Fruit fly (Drosophila melanogaster) whole organism, embryonic: ENCODE data around the gene CG16957.

Source experiments
- BtbVII ChIP-seq: fragments of 200-800 bp; sonication (Bioruptor generic); optimal IDR thresholded peaks from 3 replicates; lab custom pipeline; 2017; ENCODE audit warnings: missing biosample characterization, mild to moderate bottlenecking, missing genetic modification characterization
- CG10267 ChIP-seq: fragments of 200-800 bp; sonication (Bioruptor generic); optimal IDR thresholded peaks from 2 replicates; lab custom pipeline; 2018; ENCODE audit warnings: missing biosample characterization, mild to moderate bottlenecking, missing genetic modification characterization, moderate library complexity
- CG11504 ChIP-seq: fragments of 200-800 bp; sonication (Bioruptor generic); optimal IDR thresholded peaks from 3 replicates; lab custom pipeline; 2019; ENCODE audit warnings: missing biosample characterization, mild to moderate bottlenecking, missing genetic modification characterization, moderate library complexity
- CG12155 ChIP-seq: fragments of 200-800 bp; sonication (Bioruptor generic); optimal IDR thresholded peaks from 3 replicates; lab custom pipeline; 2016; ENCODE audit warnings: missing biosample characterization, missing genetic modification characterization
- CG12942 ChIP-seq: fragments of 200-800 bp; sonication (Bioruptor generic); optimal IDR thresholded peaks from 3 replicates; lab custom pipeline; 2016; ENCODE audit warnings: missing biosample characterization, missing genetic modification characterization
- CG13296 ChIP-seq: fragments of 200-800 bp; sonication (Bioruptor generic); optimal IDR thresholded peaks from 3 replicates; lab custom pipeline; 2018; ENCODE audit warnings: missing biosample characterization, mild to moderate bottlenecking, missing genetic modification characterization
- CG13894 ChIP-seq: fragments of 200-800 bp; sonication (Bioruptor generic); optimal IDR thresholded peaks from 3 replicates; lab custom pipeline; 2018; ENCODE audit warnings: missing biosample characterization, mild to moderate bottlenecking, missing genetic modification characterization, moderate library complexity
- CG14710 ChIP-seq: fragments of 200-800 bp; sonication (Bioruptor generic); optimal IDR thresholded peaks from 3 replicates; lab custom pipeline; 2019; ENCODE audit warnings: missing biosample characterization, mild to moderate bottlenecking, missing genetic modification characterization, moderate library complexity
- CG15696 ChIP-seq: fragments of 200-800 bp; sonication (Bioruptor generic); optimal IDR thresholded peaks from 2 replicates; lab custom pipeline; 2019; ENCODE audit warnings: missing biosample characterization, mild to moderate bottlenecking, missing genetic modification characterization, moderate library complexity
- CG17802 ChIP-seq: fragments of 200-800 bp; sonication (Bioruptor generic); optimal IDR thresholded peaks from 2 replicates; lab custom pipeline; 2018; ENCODE audit warnings: missing biosample characterization, mild to moderate bottlenecking, missing genetic modification characterization, moderate library complexity
- CG18599 ChIP-seq: fragments of 200-800 bp; sonication (Bioruptor generic); optimal IDR thresholded peaks from 3 replicates; lab custom pipeline; 2017; ENCODE audit warnings: missing biosample characterization, missing genetic modification characterization, mild to moderate bottlenecking, moderate library complexity, missing genetic modification reagents
- CG18619 ChIP-seq: fragments of 200-800 bp; sonication (Bioruptor generic); optimal IDR thresholded peaks from 3 replicates; lab custom pipeline; 2017; ENCODE audit warnings: missing biosample characterization, mild to moderate bottlenecking, missing genetic modification characterization
- CG18764 ChIP-seq: fragments of 200-800 bp; sonication (Bioruptor generic); optimal IDR thresholded peaks from 3 replicates; lab custom pipeline; 2016; ENCODE audit warnings: missing biosample characterization, missing genetic modification characterization
- CG2889 ChIP-seq: fragments of 200-800 bp; sonication (Bioruptor generic); IDR thresholded peaks from 3 replicates; pipeline ENCODE4 v1.3.6; 2022; ENCODE audit warnings: missing biosample characterization, missing genetic modification characterization
- CG34422 ChIP-seq: fragments of 200-800 bp; sonication (Bioruptor generic); IDR thresholded peaks from 3 replicates; pipeline ENCODE4 v1.3.6; 2022; ENCODE audit warnings: missing biosample characterization, missing genetic modification characterization
- CG4328 ChIP-seq: fragments of 200-800 bp; sonication (Bioruptor generic); optimal IDR thresholded peaks from 3 replicates; lab custom pipeline; 2017; ENCODE audit warnings: missing biosample characterization, missing genetic modification reagents, missing genetic modification characterization
- CG7745 ChIP-seq: fragments of 200-800 bp; sonication (Bioruptor generic); optimal IDR thresholded peaks from 2 replicates; lab custom pipeline; 2018; ENCODE audit warnings: missing biosample characterization, mild to moderate bottlenecking, missing genetic modification characterization, moderate library complexity
- CG7786 ChIP-seq: fragments of 200-800 bp; sonication (Bioruptor generic); optimal IDR thresholded peaks from 2 replicates; lab custom pipeline; 2016; ENCODE audit warnings: missing biosample characterization, missing genetic modification characterization
- CG7987 ChIP-seq: fragments of 200-800 bp; sonication (Bioruptor generic); optimal IDR thresholded peaks from 2 replicates; lab custom pipeline; 2018; ENCODE audit warnings: missing biosample characterization, mild to moderate bottlenecking, missing genetic modification characterization, moderate library complexity
- CG8359 ChIP-seq: fragments of 200-800 bp; sonication (Bioruptor generic); optimal IDR thresholded peaks from 2 replicates; lab custom pipeline; 2017; ENCODE audit warnings: missing biosample characterization, mild to moderate bottlenecking, missing genetic modification characterization, borderline replicate concordance
- CG9215 ChIP-seq: fragments of 200-800 bp; sonication (Bioruptor generic); IDR thresholded peaks from 2 replicates; pipeline ENCODE4 v1.3.6; 2022; ENCODE audit warnings: missing biosample characterization, missing genetic modification characterization
- D19B ChIP-seq: fragments of 200-800 bp; sonication (Bioruptor generic); optimal IDR thresholded peaks from 2 replicates; lab custom pipeline; 2017; ENCODE audit warnings: missing biosample characterization, mild to moderate bottlenecking, missing genetic modification characterization
- Dad ChIP-seq: fragments of 200-800 bp; sonication (Bioruptor generic); optimal IDR thresholded peaks from 3 replicates; lab custom pipeline; 2016; ENCODE audit warnings: missing biosample characterization, missing genetic modification characterization
- Dp ChIP-seq: fragments of 200-800 bp; sonication (Bioruptor generic); optimal IDR thresholded peaks from 2 replicates; lab custom pipeline; 2018; ENCODE audit warnings: missing biosample characterization, mild to moderate bottlenecking, missing genetic modification characterization, moderate library complexity
- Drgx ChIP-seq: fragments of 200-800 bp; sonication (Bioruptor generic); IDR thresholded peaks from 2 replicates; pipeline ENCODE4 v1.3.6; 2022; ENCODE audit warnings: missing biosample characterization, missing genetic modification characterization
- Elba2 ChIP-seq: fragments of 200-800 bp; sonication (Bioruptor generic); optimal IDR thresholded peaks from 3 replicates; lab custom pipeline; 2016; ENCODE audit warnings: missing biosample characterization, missing genetic modification characterization
- Kr ChIP-seq: fragments of 200-800 bp; sonication (Bioruptor generic); optimal IDR thresholded peaks from 2 replicates; lab custom pipeline; 2017; ENCODE audit warnings: missing biosample characterization, mild to moderate bottlenecking, missing genetic modification characterization
- Neu2 ChIP-seq: fragments of 200-800 bp; sonication (Bioruptor generic); optimal IDR thresholded peaks from 3 replicates; lab custom pipeline; 2016; ENCODE audit warnings: missing biosample characterization, missing genetic modification characterization, borderline replicate concordance
- Xrp1 ChIP-seq: fragments of 200-800 bp; sonication (Bioruptor generic); IDR thresholded peaks from 2 replicates; pipeline ENCODE4 v1.3.6; 2022; ENCODE audit warnings: missing biosample characterization, missing genetic modification characterization
- YL-1 ChIP-seq: fragments of 200-800 bp; sonication (Bioruptor generic); optimal IDR thresholded peaks from 3 replicates; lab custom pipeline; 2017; ENCODE audit warnings: missing biosample characterization, mild to moderate bottlenecking, missing genetic modification characterization
- ac ChIP-seq: fragments of 200-800 bp; sonication (Bioruptor generic); optimal IDR thresholded peaks from 3 replicates; lab custom pipeline; 2017; ENCODE audit warnings: missing biosample characterization, mild to moderate bottlenecking, missing genetic modification characterization
- ap ChIP-seq: fragments of 200-800 bp; sonication (Bioruptor generic); IDR thresholded peaks from 2 replicates; pipeline ENCODE4 v1.3.6; 2022; ENCODE audit warnings: missing biosample characterization, missing genetic modification characterization
- ash1 ChIP-seq: fragments of 200-800 bp; sonication (Bioruptor generic); optimal IDR thresholded peaks from 2 replicates; lab custom pipeline; 2018; ENCODE audit warnings: missing biosample characterization, mild to moderate bottlenecking, missing genetic modification characterization
- cg ChIP-seq: fragments of 200-800 bp; sonication (Bioruptor generic); optimal IDR thresholded peaks from 3 replicates; lab custom pipeline; 2019; ENCODE audit warnings: missing biosample characterization, mild to moderate bottlenecking, missing genetic modification characterization, moderate library complexity
- chm ChIP-seq: fragments of 200-800 bp; sonication (Bioruptor generic); IDR thresholded peaks from 2 replicates; pipeline ENCODE4 v1.3.6; 2022; ENCODE audit warnings: missing biosample characterization, missing genetic modification characterization
- chn ChIP-seq: fragments of 200-800 bp; sonication (Bioruptor generic); optimal IDR thresholded peaks from 2 replicates; lab custom pipeline; 2016; ENCODE audit warnings: missing biosample characterization, missing genetic modification characterization
- da ChIP-seq: fragments of 200-800 bp; sonication (Bioruptor generic); optimal IDR thresholded peaks from 2 replicates; lab custom pipeline; 2016; ENCODE audit warnings: missing biosample characterization, missing genetic modification characterization
- fd3F ChIP-seq: fragments of 200-800 bp; sonication (Bioruptor generic); optimal IDR thresholded peaks from 2 replicates; lab custom pipeline; 2018; ENCODE audit warnings: missing biosample characterization, mild to moderate bottlenecking, missing genetic modification characterization, moderate library complexity
- fu2 ChIP-seq: fragments of 200-800 bp; sonication (Bioruptor generic); optimal IDR thresholded peaks from 2 replicates; lab custom pipeline; 2016; ENCODE audit warnings: missing biosample characterization, missing genetic modification characterization
- gt ChIP-seq: fragments of 200-800 bp; sonication (Bioruptor generic); IDR thresholded peaks from 2 replicates; pipeline ENCODE4 v1.3.6; 2022; ENCODE audit warnings: missing biosample characterization, missing genetic modification characterization
- lab ChIP-seq: fragments of 200-800 bp; sonication (Bioruptor generic); optimal IDR thresholded peaks from 3 replicates; lab custom pipeline; 2017; ENCODE audit warnings: missing biosample characterization, missing genetic modification characterization, mild to moderate bottlenecking, moderate library complexity, missing genetic modification reagents
- lmd ChIP-seq: fragments of 200-800 bp; sonication (Bioruptor generic); IDR thresholded peaks from 2 replicates; pipeline ENCODE4 v1.3.6; 2022; ENCODE audit warnings: missing biosample characterization, missing genetic modification characterization
- peb ChIP-seq: fragments of 200-800 bp; sonication (Bioruptor generic); IDR thresholded peaks from 2 replicates; pipeline ENCODE4 v1.3.6; 2022; ENCODE audit warnings: missing biosample characterization, missing genetic modification characterization
- prd ChIP-seq, 3 experiments: fragments of >200 bp in 2 of 3; fragments of 200-800 bp in 1 of 3; sonication (Bioruptor generic) in 1 of 3; optimal IDR thresholded peaks in 2 of 3; IDR thresholded peaks in 1 of 3; 2 replicates in 2 of 3; 3 replicates in 1 of 3; pipeline versions ENCODE4 v1.3.6 to Lab custom; 2017 to 2022; ENCODE audit warnings: missing biosample characterization in 1 of 3, missing genetic modification characterization in 1 of 3
- rib ChIP-seq: fragments of 200-800 bp; sonication (Bioruptor generic); IDR thresholded peaks from 2 replicates; pipeline ENCODE4 v1.3.6; 2022; ENCODE audit warnings: missing biosample characterization, missing genetic modification characterization
- ro ChIP-seq: fragments of 200-800 bp; sonication (Bioruptor generic); IDR thresholded peaks from 2 replicates; pipeline ENCODE4 v1.3.6; 2022; ENCODE audit warnings: missing biosample characterization, missing genetic modification characterization
- seq ChIP-seq: fragments of 200-800 bp; sonication (Bioruptor generic); IDR thresholded peaks from 2 replicates; pipeline ENCODE4 v1.3.6; 2022; ENCODE audit warnings: missing biosample characterization, missing genetic modification characterization
- shn ChIP-seq: fragments of 200-800 bp; sonication (Bioruptor generic); optimal IDR thresholded peaks from 3 replicates; lab custom pipeline; 2016; ENCODE audit warnings: missing biosample characterization, missing genetic modification characterization
- usp ChIP-seq: fragments of >200 bp; optimal IDR thresholded peaks from 2 replicates; lab custom pipeline; 2017; ENCODE audit warnings: missing biosample characterization, missing genetic modification characterization
- zf30C ChIP-seq: fragments of 200-800 bp; sonication (Bioruptor generic); optimal IDR thresholded peaks from 3 replicates; lab custom pipeline; 2018; ENCODE audit warnings: missing biosample characterization, mild to moderate bottlenecking, missing genetic modification characterization

Gene CG16957

DNA sequence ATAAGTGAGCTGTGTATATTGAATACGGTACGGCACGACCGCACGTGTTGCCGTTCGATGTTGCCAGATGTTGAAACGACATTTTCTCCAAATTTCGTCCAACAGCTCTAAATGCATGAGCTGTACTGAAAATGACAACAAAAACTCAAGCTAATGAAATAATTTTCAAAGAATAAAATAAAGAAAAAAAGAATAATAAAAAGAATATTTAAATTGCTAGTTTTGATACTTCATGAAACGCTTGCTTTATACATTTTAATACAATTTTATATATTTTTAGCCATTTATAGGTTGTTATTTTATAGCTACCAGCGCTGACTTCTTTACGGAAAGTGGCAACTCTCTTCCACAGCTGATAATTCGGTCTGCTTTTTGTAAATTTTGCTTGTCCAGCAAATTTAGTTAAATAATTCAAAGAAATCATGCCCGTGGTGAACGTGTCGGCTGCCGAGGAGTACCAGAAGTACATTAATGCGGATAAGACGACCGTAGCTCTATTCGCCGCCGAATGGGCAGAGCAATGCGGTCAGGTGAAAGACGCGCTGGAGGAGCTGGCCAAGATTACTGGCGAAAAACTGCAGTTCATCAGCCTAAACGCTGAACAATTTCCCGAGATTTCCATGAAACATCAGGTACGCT is 29.8 kb downstream of the CG16957 start, which contains the start of the genes Nnp-1 and Grx3 (continued):
- TF ChIP-seq CG7786 (GFP tag; lab: Kevin White, UChicago) (no peak), ap (GFP tag; lab: Robert Waterston, UW) (no peak), CG10267 (tag; lab: Kevin White, UChicago) (peak; percentile 72), rib (GFP tag; lab: Robert Waterston, UW) (no peak), ro (GFP tag; lab: Robert Waterston, UW) (no peak), CG9215 (GFP tag; lab: Robert Waterston, UW) (peak; percentile 57), CG7745 (tag; lab: Kevin White, UChicago) (no peak), Kr (no peak), Drgx (GFP tag; lab: Robert Waterston, UW) (no peak), lmd (peak; percentile 32; the same call in 1 of the 2 replicates), CG2889 (GFP tag; lab: Robert Waterston, UW) (no peak), fu2 (GFP tag; lab: Kevin White, UChicago) (no peak), ash1 (GFP tag; lab: Kevin White, UChicago) (no peak), shn (no peak), gt (GFP tag; lab: Robert Waterston, UW) (no peak), CG8359 (no peak), CG11504 (tag; lab: Kevin White, UChicago) (no peak), chn (GFP tag; lab: Kevin White, UChicago) (no peak), usp (GFP tag; lab: Kevin White, UChicago) (no peak), CG18764 (GFP tag; lab: Kevin White, UChicago) (peak; percentile 43), fd3F (GFP tag; lab: Kevin White, UChicago) (peak; percentile 51), Neu2 (no peak), CG12942 (GFP tag; lab: Kevin White, UChicago) (peak; percentile 27), YL-1 (peak; percentile 78), CG18619 (GFP tag; lab: Kevin White, UChicago) (peak; percentile 36), peb (GFP tag; lab: Robert Waterston, UW) (no peak), ac (GFP tag; lab: Kevin White, UChicago) (no peak), CG15696 (tag; lab: Kevin White, UChicago) (peak; percentile 65), BtbVII (GFP tag; lab: Kevin White, UChicago) (peak; percentile 14), chm (no peak), Dp (GFP tag; lab: Kevin White, UChicago) (peak; percentile 1), CG17802 (no peak), CG4328 (peak; percentile 34), Elba2 (GFP tag; lab: Kevin White, UChicago) (no peak), da (GFP tag; lab: Kevin White, UChicago) (no peak), CG13894 (tag; lab: Kevin White, UChicago) (no peak), cg (GFP tag; lab: Kevin White, UChicago) (no peak), prd (optimal IDR thresholded peaks at IDR 0.05; lab: Kevin White, UChicago) (no peak), prd (GFP tag; IDR thresholded peaks at IDR 0.05; lab: Robert Waterston, UW) (peak; percentile 58; the same call in 1 of the 3 replicates), CG18599 (GFP tag; lab: Kevin White, UChicago) (no peak), Xrp1 (peak; percentile 58), CG7987 (GFP tag; lab: Kevin White, UChicago) (no peak), CG13296 (GFP tag; lab: Kevin White, UChicago) (no peak), D19B (GFP tag; lab: Kevin White, UChicago) (no peak), Dad (GFP tag; lab: Kevin White, UChicago) (no peak), seq (GFP tag; lab: Robert Waterston, UW) (no peak), lab (GFP tag; lab: Kevin White, UChicago) (no peak), CG34422 (peak; percentile 65), CG12155 (GFP tag; lab: Kevin White, UChicago) (peak; percentile 61), CG14710 (tag; lab: Kevin White, UChicago) (peak; percentile 82), zf30C (GFP tag; lab: Kevin White, UChicago) (no peak)
